Fruit fly (Drosophila melanogaster) whole organism, embryonic: Measurements from ENCODE around the gene ftz-f1.
A peak's percentile ranks its signal among the peaks of the same experiment; 100 is the strongest.

Experiments used
- Atf6 ChIP-seq: fragments of 200-800 bp; sonication (Bioruptor generic); IDR thresholded peaks from 2 replicates; pipeline ENCODE4 v1.3.6; 2022; ENCODE audit warnings: missing biosample characterization, missing genetic modification characterization
- CG10147 ChIP-seq: fragments of 200-800 bp; sonication (Bioruptor generic); optimal IDR thresholded peaks from 2 replicates; lab custom pipeline; 2019; ENCODE audit warnings: missing biosample characterization, mild to moderate bottlenecking, missing genetic modification characterization, moderate library complexity
- CG10431 ChIP-seq: fragments of 200-800 bp; sonication (Bioruptor generic); optimal IDR thresholded peaks from 3 replicates; lab custom pipeline; 2018; ENCODE audit warnings: missing biosample characterization, mild to moderate bottlenecking, missing genetic modification characterization
- CG10979 ChIP-seq: fragments of 200-800 bp; sonication (Bioruptor generic); optimal IDR thresholded peaks from 2 replicates; lab custom pipeline; 2018; ENCODE audit warnings: missing biosample characterization, mild to moderate bottlenecking, missing genetic modification characterization, moderate library complexity
- CG11247 ChIP-seq: fragments of 200-800 bp; sonication (Bioruptor generic); IDR thresholded peaks from 2 replicates; pipeline ENCODE4 v1.3.6; 2022; ENCODE audit warnings: missing biosample characterization, missing genetic modification characterization
- CG13287 ChIP-seq: fragments of 200-800 bp; sonication (Bioruptor generic); IDR thresholded peaks from 2 replicates; pipeline ENCODE4 v1.3.6; 2022; ENCODE audit warnings: missing biosample characterization, missing genetic modification characterization; ENCODE audit not compliant: partially characterized antibody
- CG13296 ChIP-seq: fragments of 200-800 bp; sonication (Bioruptor generic); optimal IDR thresholded peaks from 3 replicates; lab custom pipeline; 2018; ENCODE audit warnings: missing biosample characterization, mild to moderate bottlenecking, missing genetic modification characterization
- CG13424 ChIP-seq: fragments of 200-800 bp; sonication (Bioruptor generic); optimal IDR thresholded peaks from 2 replicates; lab custom pipeline; 2019; ENCODE audit warnings: missing biosample characterization, mild to moderate bottlenecking, missing genetic modification characterization, moderate library complexity
- CG1529 ChIP-seq: fragments of 200-800 bp; sonication (Bioruptor generic); optimal IDR thresholded peaks from 3 replicates; lab custom pipeline; 2018; ENCODE audit warnings: missing biosample characterization, missing genetic modification characterization
- CG1603 ChIP-seq: fragments of 200-800 bp; sonication (Bioruptor generic); optimal IDR thresholded peaks from 2 replicates; lab custom pipeline; 2019; ENCODE audit warnings: missing biosample characterization, mild to moderate bottlenecking, missing genetic modification characterization, moderate library complexity
- CG16863 ChIP-seq: fragments of 200-800 bp; sonication (Bioruptor generic); optimal IDR thresholded peaks from 3 replicates; lab custom pipeline; 2016; ENCODE audit warnings: missing biosample characterization, missing genetic modification characterization
- CG17328 ChIP-seq: fragments of 200-800 bp; sonication (Bioruptor generic); IDR thresholded peaks from 2 replicates; pipeline ENCODE4 v1.3.6; 2022; ENCODE audit warnings: missing biosample characterization, missing genetic modification characterization
- CG1792 ChIP-seq: fragments of 200-800 bp; sonication (Bioruptor generic); optimal IDR thresholded peaks from 2 replicates; lab custom pipeline; 2016; ENCODE audit warnings: missing biosample characterization, missing genetic modification characterization
- CG18599 ChIP-seq: fragments of 200-800 bp; sonication (Bioruptor generic); optimal IDR thresholded peaks from 3 replicates; lab custom pipeline; 2017; ENCODE audit warnings: missing biosample characterization, missing genetic modification characterization, mild to moderate bottlenecking, moderate library complexity, missing genetic modification reagents
- CG2712 ChIP-seq: fragments of 200-800 bp; optimal IDR thresholded peaks from 3 replicates; lab custom pipeline; 2019; ENCODE audit warnings: missing biosample characterization, mild to moderate bottlenecking, missing genetic modification characterization, moderate library complexity
- CG31441 ChIP-seq: fragments of 200-800 bp; sonication (Bioruptor generic); IDR thresholded peaks from 2 replicates; pipeline ENCODE4 v1.3.6; 2022; ENCODE audit warnings: missing biosample characterization, missing genetic modification characterization
- CG32767 ChIP-seq: fragments of 200-800 bp; sonication (Bioruptor generic); IDR thresholded peaks from 2 replicates; pipeline ENCODE4 v1.3.6; 2022; ENCODE audit warnings: missing biosample characterization, missing genetic modification characterization
- CG3281 ChIP-seq: fragments of 200-800 bp; sonication (Bioruptor generic); optimal IDR thresholded peaks from 3 replicates; lab custom pipeline; 2017; ENCODE audit warnings: missing biosample characterization, mild to moderate bottlenecking, missing genetic modification characterization
- CG7839 ChIP-seq: fragments of 200-800 bp; sonication (Bioruptor generic); optimal IDR thresholded peaks from 3 replicates; lab custom pipeline; 2018; ENCODE audit warnings: missing biosample characterization, mild to moderate bottlenecking, missing genetic modification characterization, moderate library complexity
- CG7928 ChIP-seq: fragments of 200-800 bp; sonication (Bioruptor generic); optimal IDR thresholded peaks from 2 replicates; lab custom pipeline; 2017; ENCODE audit warnings: missing biosample characterization, mild to moderate bottlenecking, missing genetic modification characterization
- D19B ChIP-seq: fragments of 200-800 bp; sonication (Bioruptor generic); optimal IDR thresholded peaks from 2 replicates; lab custom pipeline; 2017; ENCODE audit warnings: missing biosample characterization, mild to moderate bottlenecking, missing genetic modification characterization
- H2.0 ChIP-seq: fragments of 200-800 bp; sonication (Bioruptor generic); IDR thresholded peaks from 2 replicates; pipeline ENCODE4 v1.3.6; 2022; ENCODE audit warnings: missing biosample characterization, missing genetic modification characterization
- HHEX ChIP-seq: fragments of 200-800 bp; sonication (Bioruptor generic); optimal IDR thresholded peaks from 3 replicates; lab custom pipeline; 2017; ENCODE audit warnings: missing biosample characterization, mild to moderate bottlenecking, missing genetic modification characterization, missing genetic modification reagents
- HLH54F ChIP-seq: fragments of 200-800 bp; sonication (Bioruptor generic); optimal IDR thresholded peaks from 3 replicates; lab custom pipeline; 2016; ENCODE audit warnings: missing biosample characterization, missing genetic modification characterization
- Hand ChIP-seq: fragments of 200-800 bp; sonication (Bioruptor generic); optimal IDR thresholded peaks from 2 replicates; lab custom pipeline; 2017; ENCODE audit warnings: mild to moderate bottlenecking, missing biosample characterization, missing genetic modification reagents, missing genetic modification characterization
- Lim3 ChIP-seq: fragments of 200-800 bp; sonication (Bioruptor generic); IDR thresholded peaks from 2 replicates; pipeline ENCODE4 v1.3.6; 2022; ENCODE audit warnings: missing biosample characterization, missing genetic modification characterization
- MTF-1 ChIP-seq: fragments of 200-800 bp; sonication (Bioruptor generic); optimal IDR thresholded peaks from 2 replicates; lab custom pipeline; 2018; ENCODE audit warnings: missing biosample characterization, mild to moderate bottlenecking, missing genetic modification characterization, borderline replicate concordance
- NK7.1 ChIP-seq: fragments of 200-800 bp; sonication (Bioruptor generic); optimal IDR thresholded peaks from 3 replicates; lab custom pipeline; 2016; ENCODE audit warnings: missing biosample characterization, missing genetic modification characterization
- Oli ChIP-seq: fragments of 200-800 bp; sonication (Bioruptor generic); optimal IDR thresholded peaks from 2 replicates; lab custom pipeline; 2018; ENCODE audit warnings: missing biosample characterization, mild to moderate bottlenecking, missing genetic modification characterization, moderate library complexity
- abd-A ChIP-seq: fragments of 200-800 bp; sonication (Bioruptor generic); optimal IDR thresholded peaks from 3 replicates; lab custom pipeline; 2019; ENCODE audit warnings: missing biosample characterization, mild to moderate bottlenecking, missing genetic modification characterization, moderate library complexity
- bab2 ChIP-seq: fragments of 200-800 bp; sonication (Bioruptor generic); optimal IDR thresholded peaks from 2 replicates; lab custom pipeline; 2016; ENCODE audit warnings: missing biosample characterization, missing genetic modification characterization
- chif ChIP-seq, 2 experiments: fragments of 200-800 bp; sonication (Bioruptor generic); optimal IDR thresholded peaks; 3 replicates each; lab custom pipeline; 2016; ENCODE audit warnings: missing biosample characterization in 2 of 2, missing genetic modification characterization in 2 of 2
- da ChIP-seq: fragments of 200-800 bp; sonication (Bioruptor generic); optimal IDR thresholded peaks from 2 replicates; lab custom pipeline; 2016; ENCODE audit warnings: missing biosample characterization, missing genetic modification characterization
- dpn ChIP-seq, 2 experiments: fragments of 200-800 bp; sonication (Bioruptor generic); optimal IDR thresholded peaks; 3 replicates each; lab custom pipeline; 2016; ENCODE audit warnings: missing biosample characterization in 2 of 2, missing genetic modification characterization in 2 of 2
- fd3F ChIP-seq: fragments of 200-800 bp; sonication (Bioruptor generic); optimal IDR thresholded peaks from 2 replicates; lab custom pipeline; 2018; ENCODE audit warnings: missing biosample characterization, mild to moderate bottlenecking, missing genetic modification characterization, moderate library complexity
- fd96Cb ChIP-seq: fragments of 200-800 bp; sonication (Bioruptor generic); optimal IDR thresholded peaks from 2 replicates; lab custom pipeline; 2018; ENCODE audit warnings: missing biosample characterization, mild to moderate bottlenecking, missing genetic modification characterization, moderate library complexity
- hkb ChIP-seq, 2 experiments: fragments of 200-800 bp in 1 of 2; fragments of >200 bp in 1 of 2; sonication (Bioruptor generic) in 1 of 2; IDR thresholded peaks in 1 of 2; optimal IDR thresholded peaks in 1 of 2; 2 replicates each; pipeline versions ENCODE4 v1.3.6 to Lab custom; 2017 to 2022; ENCODE audit warnings: missing biosample characterization in 1 of 2, missing genetic modification characterization in 1 of 2
- insv ChIP-seq, 2 experiments: fragments of 200-800 bp; sonication (Bioruptor generic); optimal IDR thresholded peaks; 3 replicates each; lab custom pipeline; 2016 to 2018; ENCODE audit warnings: missing biosample characterization in 2 of 2, missing genetic modification characterization in 2 of 2
- mirr ChIP-seq: fragments of 200-800 bp; sonication (Bioruptor generic); optimal IDR thresholded peaks from 3 replicates; lab custom pipeline; 2018; ENCODE audit warnings: missing biosample characterization, mild to moderate bottlenecking, missing genetic modification characterization
- odd ChIP-seq: fragments of 200-800 bp; sonication (Bioruptor generic); optimal IDR thresholded peaks from 2 replicates; lab custom pipeline; 2017; ENCODE audit warnings: missing biosample characterization, mild to moderate bottlenecking, missing genetic modification characterization
- onecut ChIP-seq: fragments of 200-800 bp; sonication (Bioruptor generic); IDR thresholded peaks from 2 replicates; pipeline ENCODE4 v1.3.6; 2022; ENCODE audit warnings: missing biosample characterization, missing genetic modification characterization
- peb ChIP-seq: fragments of 200-800 bp; sonication (Bioruptor generic); IDR thresholded peaks from 2 replicates; pipeline ENCODE4 v1.3.6; 2022; ENCODE audit warnings: missing biosample characterization, missing genetic modification characterization
- row ChIP-seq: fragments of 200-800 bp; sonication (Bioruptor generic); IDR thresholded peaks from 3 replicates; pipeline ENCODE4 v1.3.6; 2022; ENCODE audit warnings: missing biosample characterization, missing genetic modification characterization
- seq ChIP-seq: fragments of 200-800 bp; sonication (Bioruptor generic); IDR thresholded peaks from 2 replicates; pipeline ENCODE4 v1.3.6; 2022; ENCODE audit warnings: missing biosample characterization, missing genetic modification characterization
- zen ChIP-seq: fragments of 200-800 bp; sonication (Bioruptor generic); optimal IDR thresholded peaks from 3 replicates; lab custom pipeline; 2018; ENCODE audit warnings: missing biosample characterization, mild to moderate bottlenecking, missing genetic modification characterization, moderate library complexity
- zf30C ChIP-seq: fragments of 200-800 bp; sonication (Bioruptor generic); optimal IDR thresholded peaks from 3 replicates; lab custom pipeline; 2018; ENCODE audit warnings: missing biosample characterization, mild to moderate bottlenecking, missing genetic modification characterization

ftz-f1 gene

dm6 chr3L:18781653-18782629 is 19.2 kb downstream of the ftz-f1 start (continued):
- TF ChIP-seq Hand (GFP tag; lab: Kevin White, UChicago): no peak
- TF ChIP-seq CG10979 (tag; lab: Kevin White, UChicago): no peak
- TF ChIP-seq zf30C (GFP tag; lab: Kevin White, UChicago): no peak
- TF ChIP-seq mirr (GFP tag; lab: Kevin White, UChicago): peak; percentile 58
- TF ChIP-seq CG1529 (GFP tag; lab: Kevin White, UChicago): no peak
- peak; percentile 6; the same call in 1 of the 2 replicates for TF ChIP-seq peb (GFP tag; lab: Robert Waterston, UW)
- TF ChIP-seq HLH54F (GFP tag; lab: Kevin White, UChicago): no peak
- no peak for TF ChIP-seq Lim3
- TF ChIP-seq Atf6 (GFP tag; lab: Robert Waterston, UW): peak; percentile 58; the same call in 1 of the 2 replicates
- peak; percentile 39 for TF ChIP-seq CG18599
- TF ChIP-seq seq (GFP tag; lab: Robert Waterston, UW): 0 out of 2 replicates have a peak, but pooled peaks have one; percentile 60
- peak; percentile 40; the same call in 1 of the 2 replicates for TF ChIP-seq CG13287 (GFP tag; lab: Robert Waterston, UW)
- TF ChIP-seq CG31441: peak; percentile 51; the same call in 1 of the 2 replicates
- TF ChIP-seq bab2 (GFP tag; lab: Kevin White, UChicago): peak; percentile 39
- peak; percentile 18 for TF ChIP-seq CG1603 (tag; lab: Kevin White, UChicago)
- TF ChIP-seq MTF-1 (GFP tag; lab: Kevin White, UChicago): no peak
- TF ChIP-seq CG16863 (GFP tag; lab: Kevin White, UChicago): peak; percentile 1
- TF ChIP-seq CG17328 (GFP tag; lab: Robert Waterston, UW): peak; percentile 33; the same call in 1 of the 2 replicates
- peak; percentile 40 for TF ChIP-seq CG13296
- TF ChIP-seq CG3281 (GFP tag; lab: Kevin White, UChicago): peak; percentile 4
- peak; percentile 56 for TF ChIP-seq fd96Cb
- TF ChIP-seq D19B: no peak
- TF ChIP-seq chif (GFP tag; optimal IDR thresholded peaks at IDR 0.05; lab: Kevin White, UChicago): peak in 1 of 2 experiments; percentile 20
- peak; percentile 27 for TF ChIP-seq HHEX (GFP tag; lab: Kevin White, UChicago)
- TF ChIP-seq CG10431 (GFP tag; lab: Kevin White, UChicago): no peak
- peak; percentile 70 for TF ChIP-seq fd3F
- 0 out of 2 replicates have a peak, but pooled peaks have one; percentile 35 for TF ChIP-seq CG11247 (GFP tag; lab: Robert Waterston, UW)
- peak; percentile 36; the same call in 1 of the 2 replicates for TF ChIP-seq H2.0 (GFP tag; lab: Robert Waterston, UW)
- peak; percentile 37 to 44 for TF ChIP-seq dpn (GFP tag; optimal IDR thresholded peaks at IDR 0.05; lab: Kevin White, UChicago)
- peak; percentile 44; the same call in 1 of the 2 replicates for TF ChIP-seq CG32767 (GFP tag; lab: Robert Waterston, UW)
- TF ChIP-seq CG13424 (tag; lab: Kevin White, UChicago): peak; percentile 80
- peak; percentile 73 for TF ChIP-seq abd-A (tag; lab: Kevin White, UChicago)
- TF ChIP-seq onecut (GFP tag; lab: Robert Waterston, UW): peak; percentile 54
- peak; percentile 52 for TF ChIP-seq odd
- TF ChIP-seq zen (tag; lab: Kevin White, UChicago): peak; percentile 7
- no peak for TF ChIP-seq insv (GFP tag; optimal IDR thresholded peaks at IDR 0.05; lab: Kevin White, UChicago)
- TF ChIP-seq CG7928 (GFP tag; lab: Kevin White, UChicago): no peak
- peak; percentile 22 for TF ChIP-seq CG10147
- TF ChIP-seq row (GFP tag; lab: Robert Waterston, UW): peak; percentile 67
- TF ChIP-seq CG1792 (GFP tag; lab: Kevin White, UChicago): no peak
- peak; percentile 39 for TF ChIP-seq CG2712 (tag; lab: Kevin White, UChicago)
- TF ChIP-seq da: no peak
- peak; percentile 78 for TF ChIP-seq CG7839 (tag; lab: Kevin White, UChicago)
- peak; percentile 1 for TF ChIP-seq NK7.1 (GFP tag; lab: Kevin White, UChicago)
- peak; percentile 87 for TF ChIP-seq Oli (tag; lab: Kevin White, UChicago)
- TF ChIP-seq hkb (optimal IDR thresholded peaks at IDR 0.05; lab: Kevin White, UChicago): no peak
- peak; percentile 56 for TF ChIP-seq hkb (GFP tag; IDR thresholded peaks at IDR 0.05; lab: Robert Waterston, UW)
